Worm (Caenorhabditis elegans) whole organism, midembryonic: Measurements from ENCODE around the gene F15D4.4.

Experiments used
- T22C8.4 ChIP-seq: fragments of 200-800 bp; sonication (Bioruptor generic); IDR thresholded peaks from 2 replicates; pipeline ENCODE4 v1.3.6; 2022; ENCODE audit warnings: missing genetic modification characterization, missing compliant biosample characterization
- flt-1 ChIP-seq: fragments of 200-800 bp; sonication (Bioruptor generic); IDR thresholded peaks from 2 replicates; pipeline ENCODE4 v1.3.6; 2022; ENCODE audit warnings: missing genetic modification characterization, missing compliant biosample characterization
- med-1 ChIP-seq: sonication (generic microtip); optimal IDR thresholded peaks from 2 replicates; lab custom pipeline; 2017; ENCODE audit warnings: missing genetic modification characterization, mild to moderate bottlenecking, missing compliant biosample characterization, antibody characterized with exemption, missing genetic modification reagents; ENCODE audit not compliant: insufficient read depth
- ref-1 ChIP-seq: fragments of 200-800 bp; sonication (Bioruptor generic); conservative IDR thresholded peaks from 2 replicates; pipeline ENCODE4 v1.3.6; 2022; ENCODE audit warnings: missing genetic modification reagents, missing genetic modification characterization, missing compliant biosample characterization
- tab-1 ChIP-seq: fragments of 200-800 bp; sonication (Bioruptor generic); IDR thresholded peaks from 2 replicates; pipeline ENCODE4 v1.3.6; 2022; ENCODE audit warnings: missing genetic modification characterization, missing compliant biosample characterization
- ztf-23 ChIP-seq: fragments of 200-800 bp; sonication (Bioruptor generic); IDR thresholded peaks from 2 replicates; pipeline ENCODE4 v1.3.6; 2022; ENCODE audit warnings: missing genetic modification reagents, missing genetic modification characterization, missing compliant biosample characterization

- TF ChIP-seq flt-1 (GFP tag; lab: Robert Waterston, UW): no peak
- no peak for TF ChIP-seq ztf-23 (GFP tag; lab: Robert Waterston, UW)
- TF ChIP-seq T22C8.4: no peak
- TF ChIP-seq tab-1 (GFP tag; lab: Robert Waterston, UW): no peak
- no peak for TF ChIP-seq ref-1
- no peak for TF ChIP-seq med-1 (GFP tag; lab: Kevin White, UChicago)
Measured at ce11 chrII:13198845-13199244, 44.1 kb downstream of the F15D4.4 start.
